Worm (Caenorhabditis elegans) whole organism, L4/young adult: ENCODE results near the gene Y66D12A.19.

ENCODE experiments used
- W03F9.2 ChIP-seq: fragments of 150-350 bp; optimal IDR thresholded peaks from 2 replicates; lab custom pipeline; 2014; ENCODE audit warnings: missing biosample characterization, missing genetic modification characterization
- dao-5 ChIP-seq: sonication (generic microtip); optimal IDR thresholded peaks from 2 replicates; lab custom pipeline; 2016; ENCODE audit warnings: missing genotype, missing genetic modification characterization, moderate library complexity, missing compliant biosample characterization
- him-1 ChIP-seq: sonication (generic microtip); optimal IDR thresholded peaks from 2 replicates; lab custom pipeline; 2016; ENCODE audit warnings: missing genotype, missing genetic modification reagents, missing genetic modification characterization, missing compliant biosample characterization

- no peak for TF ChIP-seq W03F9.2 (tag; lab: Kevin White, UChicago)
- TF ChIP-seq him-1 (tag; lab: Kevin White, UChicago), result no peak
- no peak for TF ChIP-seq dao-5 (tag; lab: Kevin White, UChicago)
Measured at ce11 chrIII:11471336-11471735, 37.5 kb upstream of the Y66D12A.19 start.
